Fruit fly (Drosophila melanogaster) whole organism, pupa: ENCODE data around the gene Cyp28d1.

Experiments
- CG12605 ChIP-seq: fragments of 200-800 bp; sonication (Bioruptor generic); IDR thresholded peaks from 2 replicates; pipeline ENCODE4 v1.3.6; 2022; ENCODE audit warnings: missing biosample characterization, missing genetic modification characterization
- gl ChIP-seq: fragments of 200-800 bp; sonication (Bioruptor generic); optimal IDR thresholded peaks from 2 replicates; lab custom pipeline; 2018; ENCODE audit warnings: missing biosample characterization, mild to moderate bottlenecking, missing genetic modification characterization
- rn ChIP-seq: fragments of 200-800 bp; sonication (Bioruptor generic); IDR thresholded peaks from 2 replicates; pipeline ENCODE4 v1.3.6; 2022; ENCODE audit warnings: missing biosample characterization, missing genetic modification characterization

dm6 chr2L:5206964-5207585 is 3.2 kb upstream of the Cyp28d1 start, which contains the start of gene Cyp28d2:
- TF ChIP-seq gl (tag; lab: Kevin White, UChicago) (no peak), CG12605 (no peak), rn (GFP tag; lab: Robert Waterston, UW) (no peak)
